Worm (Caenorhabditis elegans): Measurements from ENCODE around the gene pph-1.

Gene pph-1

ce11 chrV:10713704-10714239, 11.4 kb downstream of the pph-1 start:
- TF ChIP-seq tbx-2 (tag; optimal IDR thresholded peaks at IDR 0.05): no peak
- TF ChIP-seq pqm-1 (tag; optimal IDR thresholded peaks at IDR 0.05): peak; percentile 27
- TF ChIP-seq jun-1 (tag; optimal IDR thresholded peaks at IDR 0.05): peak; percentile 32
- no peak for TF ChIP-seq unc-62 (GFP tag; optimal IDR thresholded peaks at IDR 0.05)
- TF ChIP-seq elt-2 (tag; optimal IDR thresholded peaks at IDR 0.05): peak; percentile 61

- TF ChIP-seq snpc-4 (tag; optimal IDR thresholded peaks at IDR 0.05): no peak
- no peak for TF ChIP-seq nfya-1 (tag; optimal IDR thresholded peaks at IDR 0.05; ENCODE audit: insufficient read depth)
- TF ChIP-seq nhr-43 (tag; optimal IDR thresholded peaks at IDR 0.05; ENCODE audit: poor library complexity, severe bottlenecking): peak; percentile 16
- no peak for TF ChIP-seq lin-15B (tag; optimal IDR thresholded peaks at IDR 0.05)
- no peak for TF ChIP-seq nhr-11 (tag; optimal IDR thresholded peaks at IDR 0.05)
- peak; percentile 30 for TF ChIP-seq ama-1 (optimal IDR thresholded peaks at IDR 0.05)
- no peak for TF ChIP-seq pha-4 (tag; optimal IDR thresholded peaks at IDR 0.05)
- TF ChIP-seq ceh-28 (tag; optimal IDR thresholded peaks at IDR 0.05): no peak
- peak; percentile 49 for TF ChIP-seq elt-2 (tag; optimal IDR thresholded peaks at IDR 0.05)
- TF ChIP-seq pqm-1 (tag; optimal IDR thresholded peaks at IDR 0.05): peak; percentile 48
Observed at ce11 chrV:10714630-10715029, 12.3 kb downstream of the pph-1 start.

ce11 chrV:10715158-10716152, 13.1 kb downstream of the pph-1 start:
- peak; percentile 83 for TF ChIP-seq pha-4 (tag; optimal IDR thresholded peaks at IDR 0.05)
- no peak for TF ChIP-seq zag-1 (tag; optimal IDR thresholded peaks at IDR 0.05)
- no peak for TF ChIP-seq nhr-28 (tag; optimal IDR thresholded peaks at IDR 0.05)
- peak; percentile 57 for TF ChIP-seq elt-2 (tag; optimal IDR thresholded peaks at IDR 0.05)
- peak; percentile 54 for TF ChIP-seq R02D3.7 (tag; optimal IDR thresholded peaks at IDR 0.05)
- TF ChIP-seq nhr-67 (tag; optimal IDR thresholded peaks at IDR 0.05): no peak
- TF ChIP-seq fos-1 (tag; optimal IDR thresholded peaks at IDR 0.05): peak; percentile 42
- TF ChIP-seq ztf-4 (tag; optimal IDR thresholded peaks at IDR 0.05): peak; percentile 47
- no peak for TF ChIP-seq eor-1 (tag; optimal IDR thresholded peaks at IDR 0.05)
- no peak for TF ChIP-seq ceh-82 (tag; optimal IDR thresholded peaks at IDR 0.05)
- TF ChIP-seq jun-1 (tag; optimal IDR thresholded peaks at IDR 0.05): peak; percentile 87
- TF ChIP-seq ztf-11 (tag; optimal IDR thresholded peaks at IDR 0.05): no peak
- TF ChIP-seq tbx-2 (tag; optimal IDR thresholded peaks at IDR 0.05): peak; percentile 89
- no peak for TF ChIP-seq nhr-77 (tag; optimal IDR thresholded peaks at IDR 0.05)
- peak; percentile 89 for TF ChIP-seq lsy-12 (tag; optimal IDR thresholded peaks at IDR 0.05)
- TF ChIP-seq nhr-76 (tag; optimal IDR thresholded peaks at IDR 0.05): no peak
- TF ChIP-seq sea-2 (GFP tag; optimal IDR thresholded peaks at IDR 0.05): no peak
- TF ChIP-seq nhr-11 (tag; optimal IDR thresholded peaks at IDR 0.05): peak; percentile 85
- peak; percentile 6 for TF ChIP-seq elt-1 (tag; optimal IDR thresholded peaks at IDR 0.05)
- TF ChIP-seq nhr-23 (tag; optimal IDR thresholded peaks at IDR 0.05): peak; percentile 86
- no peak for TF ChIP-seq ZK546.5 (tag; optimal IDR thresholded peaks at IDR 0.05)
- peak; percentile 33 for TF ChIP-seq lin-15B (tag; optimal IDR thresholded peaks at IDR 0.05)
- TF ChIP-seq fkh-10 (GFP tag; optimal IDR thresholded peaks at IDR 0.05): peak; percentile 98
- peak; percentile 97 for TF ChIP-seq mdl-1 (tag; optimal IDR thresholded peaks at IDR 0.05)
- TF ChIP-seq elt-3 (tag; optimal IDR thresholded peaks at IDR 0.05): no peak
- TF ChIP-seq ceh-16 (tag; optimal IDR thresholded peaks at IDR 0.05): peak; percentile 63
- no peak for TF ChIP-seq unc-39 (tag; optimal IDR thresholded peaks at IDR 0.05)
- peak; percentile 36 for TF ChIP-seq pqm-1 (tag; optimal IDR thresholded peaks at IDR 0.05)
- no peak for TF ChIP-seq nhr-237 (tag; optimal IDR thresholded peaks at IDR 0.05)
- peak; percentile 3 for TF ChIP-seq aly-2 (tag; optimal IDR thresholded peaks at IDR 0.05)
- peak; percentile 6 for TF ChIP-seq hmg-11 (tag; optimal IDR thresholded peaks at IDR 0.05)
- TF ChIP-seq unc-62 (GFP tag; optimal IDR thresholded peaks at IDR 0.05): peak; percentile 44
- TF ChIP-seq fkh-2 (tag; optimal IDR thresholded peaks at IDR 0.05): no peak
- TF ChIP-seq daf-12 (tag; optimal IDR thresholded peaks at IDR 0.05): no peak
- TF ChIP-seq nhr-43 (tag; optimal IDR thresholded peaks at IDR 0.05; ENCODE audit: poor library complexity, severe bottlenecking): peak; percentile 87
- peak; percentile 100 for TF ChIP-seq lin-39 (tag; optimal IDR thresholded peaks at IDR 0.05)
- peak; percentile 66 for TF ChIP-seq skn-1 (tag; optimal IDR thresholded peaks at IDR 0.05)
- peak; percentile 4 for TF ChIP-seq ama-1 (optimal IDR thresholded peaks at IDR 0.05)
- TF ChIP-seq nhr-12 (tag; optimal IDR thresholded peaks at IDR 0.05): no peak
- no peak for TF ChIP-seq egl-5 (tag; optimal IDR thresholded peaks at IDR 0.05)
- peak; percentile 92 for TF ChIP-seq nfya-1 (tag; optimal IDR thresholded peaks at IDR 0.05; ENCODE audit: insufficient read depth)
- TF ChIP-seq ceh-28 (tag; optimal IDR thresholded peaks at IDR 0.05): no peak
- peak; percentile 77 for TF ChIP-seq mml-1 (tag; optimal IDR thresholded peaks at IDR 0.05)
- peak; percentile 65 for TF ChIP-seq egl-27 (tag; optimal IDR thresholded peaks at IDR 0.05)

Data from whole organism, L3 larva.